Worm (Caenorhabditis elegans) whole organism, midembryonic: Measurements from ENCODE around the gene hot-3.

ENCODE experiments used
- T22C8.4 ChIP-seq: fragments of 200-800 bp; sonication (Bioruptor generic); IDR thresholded peaks from 2 replicates; pipeline ENCODE4 v1.3.6; 2022; ENCODE audit warnings: missing genetic modification characterization, missing compliant biosample characterization
- cog-1 ChIP-seq: sonication (generic microtip); optimal IDR thresholded peaks from 2 replicates; lab custom pipeline; 2016; ENCODE audit warnings: missing genetic modification characterization, missing compliant biosample characterization
- flt-1 ChIP-seq: fragments of 200-800 bp; sonication (Bioruptor generic); IDR thresholded peaks from 2 replicates; pipeline ENCODE4 v1.3.6; 2022; ENCODE audit warnings: missing genetic modification characterization, missing compliant biosample characterization
- klf-2 ChIP-seq: fragments of 200-800 bp; sonication (Bioruptor generic); conservative IDR thresholded peaks from 2 replicates; pipeline ENCODE4 v1.3.6; 2022; ENCODE audit warnings: missing genetic modification reagents, missing genetic modification characterization, missing compliant biosample characterization
- med-1 ChIP-seq: sonication (generic microtip); optimal IDR thresholded peaks from 2 replicates; lab custom pipeline; 2017; ENCODE audit warnings: missing genetic modification characterization, mild to moderate bottlenecking, missing compliant biosample characterization, antibody characterized with exemption, missing genetic modification reagents; ENCODE audit not compliant: insufficient read depth
- ref-1 ChIP-seq: fragments of 200-800 bp; sonication (Bioruptor generic); conservative IDR thresholded peaks from 2 replicates; pipeline ENCODE4 v1.3.6; 2022; ENCODE audit warnings: missing genetic modification reagents, missing genetic modification characterization, missing compliant biosample characterization
- tab-1 ChIP-seq: fragments of 200-800 bp; sonication (Bioruptor generic); IDR thresholded peaks from 2 replicates; pipeline ENCODE4 v1.3.6; 2022; ENCODE audit warnings: missing genetic modification characterization, missing compliant biosample characterization
- ztf-23 ChIP-seq: fragments of 200-800 bp; sonication (Bioruptor generic); IDR thresholded peaks from 2 replicates; pipeline ENCODE4 v1.3.6; 2022; ENCODE audit warnings: missing genetic modification reagents, missing genetic modification characterization, missing compliant biosample characterization
- ztf-29 ChIP-seq: fragments of 200-800 bp; sonication (Bioruptor generic); IDR thresholded peaks from 2 replicates; pipeline ENCODE4 v1.3.6; 2022; ENCODE audit warnings: missing genetic modification reagents, missing genetic modification characterization, missing compliant biosample characterization

Gene hot-3

ce11 chrII:13945527-13945926 lies 13.7 kb upstream of the hot-3 start:
- TF ChIP-seq T22C8.4 (GFP tag; lab: Robert Waterston, UW) (no peak), tab-1 (no peak), ztf-29 (GFP tag; lab: Robert Waterston, UW) (no peak), cog-1 (tag; lab: Kevin White, UChicago) (no peak), med-1 (GFP tag; lab: Kevin White, UChicago) (no peak), ref-1 (GFP tag; lab: Robert Waterston, UW) (no peak), klf-2 (no peak), flt-1 (no peak), ztf-23 (GFP tag; lab: Robert Waterston, UW) (no peak)

- TF ChIP-seq T22C8.4 (GFP tag; lab: Robert Waterston, UW) (no peak), cog-1 (tag; lab: Kevin White, UChicago) (no peak), ztf-29 (GFP tag; lab: Robert Waterston, UW) (no peak), tab-1 (no peak), med-1 (GFP tag; lab: Kevin White, UChicago) (no peak), klf-2 (no peak), flt-1 (no peak), ztf-23 (GFP tag; lab: Robert Waterston, UW) (no peak), ref-1 (GFP tag; lab: Robert Waterston, UW) (no peak)
These were observed 7.7 kb upstream of the hot-3 start, which contains the start of gene W07G1.1 for ce11 chrII:13939531-13939930. Gene W07G1.1, minus strand, starts transcription at chrII:13939631.

- TF ChIP-seq T22C8.4 (GFP tag; lab: Robert Waterston, UW) = 0 out of 2 replicates have a peak, but pooled peaks have one; percentile 31
- no peak for TF ChIP-seq klf-2
These were observed 6.4 kb upstream of the hot-3 start for ce11 chrII:13938290-13938689.

ce11 chrII:13935907-13936306 lies 4.1 kb upstream of the hot-3 start:
- TF ChIP-seq ztf-29 (GFP tag; lab: Robert Waterston, UW) (no peak), klf-2 (no peak), ztf-23 (GFP tag; lab: Robert Waterston, UW) (no peak), ref-1 (GFP tag; lab: Robert Waterston, UW) (no peak), flt-1 (no peak), med-1 (GFP tag; lab: Kevin White, UChicago) (no peak), cog-1 (tag; lab: Kevin White, UChicago) (no peak), T22C8.4 (GFP tag; lab: Robert Waterston, UW) (no peak)

- TF ChIP-seq ztf-23 (GFP tag; lab: Robert Waterston, UW) (no peak), klf-2 (no peak), flt-1 (no peak), ref-1 (GFP tag; lab: Robert Waterston, UW) (no peak), cog-1 (tag; lab: Kevin White, UChicago) (no peak), ztf-29 (GFP tag; lab: Robert Waterston, UW) (no peak), tab-1 (no peak), T22C8.4 (GFP tag; lab: Robert Waterston, UW) (no peak), med-1 (GFP tag; lab: Kevin White, UChicago) (no peak)
These were observed 1.7 kb upstream of the hot-3 start for ce11 chrII:13933534-13933933.

ce11 chrII:13924909-13925308 lies 6.9 kb downstream of the hot-3 start, which contains the start of gene mltn-5:
Gene mltn-5, plus strand, starts transcription at chrII:13925209.
- TF ChIP-seq ztf-29 (GFP tag; lab: Robert Waterston, UW) = no peak
- no peak for TF ChIP-seq med-1 (GFP tag; lab: Kevin White, UChicago)

ce11 chrII:13919100-13919499 lies 12.7 kb downstream of the hot-3 start:
- TF ChIP-seq ztf-23 (GFP tag; lab: Robert Waterston, UW) (0 out of 2 replicates have a peak, but pooled peaks have one; percentile 6), T22C8.4 (GFP tag; lab: Robert Waterston, UW) (no peak)

- no peak for TF ChIP-seq flt-1
These were observed 15.8 kb downstream of the hot-3 start, which contains the start of gene mltn-3 for ce11 chrII:13916040-13916439. Gene mltn-3, plus strand, starts transcription at chrII:13916340.

- TF ChIP-seq klf-2 (no peak), ztf-29 (GFP tag; lab: Robert Waterston, UW) (no peak), cog-1 (tag; lab: Kevin White, UChicago) (peak; percentile 37), flt-1 (0 out of 2 replicates have a peak, but pooled peaks have one; percentile 27), T22C8.4 (GFP tag; lab: Robert Waterston, UW) (peak; percentile 80), med-1 (GFP tag; lab: Kevin White, UChicago) (no peak)
These were observed 23.3 kb downstream of the hot-3 start, which contains the start of gene citk-1 for ce11 chrII:13908592-13908991. Gene citk-1, plus strand, starts transcription at chrII:13908914.

ce11 chrII:13907615-13908014 lies 24.2 kb downstream of the hot-3 start:
- no peak for TF ChIP-seq ref-1 (GFP tag; lab: Robert Waterston, UW)
- TF ChIP-seq ztf-29 (GFP tag; lab: Robert Waterston, UW) = no peak
- no peak for TF ChIP-seq med-1 (GFP tag; lab: Kevin White, UChicago)
- TF ChIP-seq ztf-23 (GFP tag; lab: Robert Waterston, UW) = no peak
- TF ChIP-seq tab-1 = no peak
- TF ChIP-seq cog-1 (tag; lab: Kevin White, UChicago) = no peak
- no peak for TF ChIP-seq T22C8.4 (GFP tag; lab: Robert Waterston, UW)
- TF ChIP-seq klf-2 = no peak
- TF ChIP-seq flt-1 = no peak

- TF ChIP-seq tab-1 = peak; percentile 61; the same call in 1 of the 2 replicates
These were observed 26.3 kb downstream of the hot-3 start for ce11 chrII:13905556-13905955.
